Fruit fly (Drosophila melanogaster) whole organism, embryonic: ENCODE measurements around the gene REG.

ENCODE experiments used
- BEAF-32 ChIP-seq: fragments of 200-800 bp; sonication (Bioruptor generic); optimal IDR thresholded peaks from 3 replicates; lab custom pipeline; 2017; ENCODE audit warnings: missing biosample characterization, missing genetic modification characterization, mild to moderate bottlenecking, moderate library complexity, missing genetic modification reagents
- Bdp1 ChIP-seq: fragments of 200-800 bp; sonication (Bioruptor generic); optimal IDR thresholded peaks from 3 replicates; lab custom pipeline; 2016; ENCODE audit warnings: missing biosample characterization, missing genetic modification characterization
- Bteb2 ChIP-seq: fragments of 200-800 bp; sonication (Bioruptor generic); optimal IDR thresholded peaks from 2 replicates; lab custom pipeline; 2016; ENCODE audit warnings: missing biosample characterization, missing genetic modification characterization
- C15 ChIP-seq: fragments of 200-800 bp; sonication (Bioruptor generic); IDR thresholded peaks from 3 replicates; pipeline ENCODE4 v1.3.6; 2022; ENCODE audit warnings: missing biosample characterization, missing genetic modification characterization
- CG10209 ChIP-seq: fragments of 200-800 bp; sonication (Bioruptor generic); optimal IDR thresholded peaks from 3 replicates; lab custom pipeline; 2017; ENCODE audit warnings: missing biosample characterization, mild to moderate bottlenecking, missing genetic modification characterization, missing genetic modification reagents
- CG10267 ChIP-seq: fragments of 200-800 bp; sonication (Bioruptor generic); optimal IDR thresholded peaks from 2 replicates; lab custom pipeline; 2018; ENCODE audit warnings: missing biosample characterization, mild to moderate bottlenecking, missing genetic modification characterization, moderate library complexity
- CG10543 ChIP-seq: fragments of 200-800 bp; sonication (Bioruptor generic); optimal IDR thresholded peaks from 3 replicates; lab custom pipeline; 2017; ENCODE audit warnings: missing biosample characterization, mild to moderate bottlenecking, missing genetic modification characterization, moderate library complexity
- CG11456 ChIP-seq: fragments of 200-800 bp; sonication (Bioruptor generic); IDR thresholded peaks from 3 replicates; pipeline ENCODE4 v1.3.6; 2022; ENCODE audit warnings: missing biosample characterization, missing genetic modification characterization
- CG11560 ChIP-seq: fragments of 200-800 bp; sonication (Bioruptor generic); IDR thresholded peaks from 3 replicates; pipeline ENCODE4 v1.3.6; 2022; ENCODE audit warnings: missing biosample characterization, missing genetic modification characterization
- CG11696 ChIP-seq: fragments of 200-800 bp; sonication (Bioruptor generic); IDR thresholded peaks from 2 replicates; pipeline ENCODE4 v1.3.6; 2022; ENCODE audit warnings: missing biosample characterization, missing genetic modification characterization
- CG12236 ChIP-seq: fragments of 200-800 bp; sonication (Bioruptor generic); optimal IDR thresholded peaks from 2 replicates; lab custom pipeline; 2016; ENCODE audit warnings: missing biosample characterization, missing genetic modification characterization
- CG1233 ChIP-seq: fragments of 200-800 bp; sonication (Bioruptor generic); optimal IDR thresholded peaks from 4 replicates; lab custom pipeline; 2018; ENCODE audit warnings: missing biosample characterization, mild to moderate bottlenecking, missing genetic modification characterization
- CG17186 ChIP-seq: fragments of 200-800 bp; sonication (Bioruptor generic); optimal IDR thresholded peaks from 3 replicates; lab custom pipeline; 2017; ENCODE audit warnings: missing biosample characterization, missing genetic modification reagents, missing genetic modification characterization
- CG1832 ChIP-seq: fragments of 200-800 bp; sonication (Bioruptor generic); optimal IDR thresholded peaks from 2 replicates; lab custom pipeline; 2017; ENCODE audit warnings: missing biosample characterization, mild to moderate bottlenecking, missing genetic modification characterization, inconsistent platforms
- CG18599 ChIP-seq: fragments of 200-800 bp; sonication (Bioruptor generic); optimal IDR thresholded peaks from 3 replicates; lab custom pipeline; 2017; ENCODE audit warnings: missing biosample characterization, missing genetic modification characterization, mild to moderate bottlenecking, moderate library complexity, missing genetic modification reagents
- CG30020 ChIP-seq: fragments of 200-800 bp; optimal IDR thresholded peaks from 2 replicates; lab custom pipeline; 2019; ENCODE audit warnings: missing biosample characterization, mild to moderate bottlenecking, missing genetic modification characterization, moderate library complexity
- CG3163 ChIP-seq: fragments of 200-800 bp; sonication (Bioruptor generic); optimal IDR thresholded peaks from 3 replicates; lab custom pipeline; 2016; ENCODE audit warnings: missing biosample characterization, missing genetic modification characterization
- CG4424 ChIP-seq: fragments of 200-800 bp; sonication (Bioruptor generic); optimal IDR thresholded peaks from 3 replicates; lab custom pipeline; 2016; ENCODE audit warnings: missing biosample characterization, missing genetic modification characterization
- CG6254 ChIP-seq: fragments of 200-800 bp; sonication (Bioruptor generic); optimal IDR thresholded peaks from 3 replicates; lab custom pipeline; 2017; ENCODE audit warnings: mild to moderate bottlenecking, missing biosample characterization, missing genetic modification reagents, missing genetic modification characterization
- CG6654 ChIP-seq: fragments of 200-800 bp; sonication (Bioruptor generic); optimal IDR thresholded peaks from 2 replicates; lab custom pipeline; 2017; ENCODE audit warnings: missing biosample characterization, mild to moderate bottlenecking, missing genetic modification characterization
- CG8765 ChIP-seq: fragments of 200-800 bp; sonication (Bioruptor generic); IDR thresholded peaks from 2 replicates; pipeline ENCODE4 v1.3.6; 2022; ENCODE audit warnings: missing biosample characterization, missing genetic modification characterization
- CG9609 ChIP-seq: fragments of 200-800 bp; sonication (Bioruptor generic); optimal IDR thresholded peaks from 3 replicates; lab custom pipeline; 2016; ENCODE audit warnings: missing biosample characterization, missing genetic modification characterization
- Ets97D ChIP-seq: fragments of 200-800 bp; sonication (Bioruptor generic); optimal IDR thresholded peaks from 3 replicates; lab custom pipeline; 2016; ENCODE audit warnings: missing biosample characterization, missing genetic modification characterization
- HLH4C ChIP-seq: fragments of 200-800 bp; sonication (Bioruptor generic); IDR thresholded peaks from 3 replicates; pipeline ENCODE4 v1.3.6; 2022; ENCODE audit warnings: missing biosample characterization, missing genetic modification characterization; ENCODE audit not compliant: partially characterized antibody
- Hr51 ChIP-seq, 2 experiments: fragments of 200-800 bp; sonication (Bioruptor generic); optimal IDR thresholded peaks; 2 replicates in 1 of 2; 3 replicates in 1 of 2; lab custom pipeline; 2016 to 2018; ENCODE audit warnings: missing biosample characterization in 2 of 2, missing genetic modification characterization in 2 of 2, mild to moderate bottlenecking in 1 of 2, moderate library complexity in 1 of 2
- Kr ChIP-seq: fragments of 200-800 bp; sonication (Bioruptor generic); optimal IDR thresholded peaks from 2 replicates; lab custom pipeline; 2017; ENCODE audit warnings: missing biosample characterization, mild to moderate bottlenecking, missing genetic modification characterization
- MESR4 ChIP-seq: fragments of 200-800 bp; sonication (Bioruptor generic); optimal IDR thresholded peaks from 2 replicates; lab custom pipeline; 2018; ENCODE audit warnings: missing biosample characterization, mild to moderate bottlenecking, missing genetic modification characterization, moderate library complexity
- Pdp1 ChIP-seq, 2 experiments: fragments of 200-800 bp; sonication (Bioruptor generic); optimal IDR thresholded peaks; 3 replicates each; lab custom pipeline; 2016; ENCODE audit warnings: missing biosample characterization in 2 of 2, missing genetic modification characterization in 2 of 2, mild to moderate bottlenecking in 1 of 2, moderate library complexity in 1 of 2
- Scr ChIP-seq: fragments of 200-800 bp; sonication (Bioruptor generic); IDR thresholded peaks from 2 replicates; pipeline ENCODE4 v1.3.6; 2022; ENCODE audit warnings: missing biosample characterization, missing genetic modification characterization; ENCODE audit not compliant: partially characterized antibody
- Six4 ChIP-seq: fragments of 200-800 bp; sonication (Bioruptor generic); optimal IDR thresholded peaks from 2 replicates; lab custom pipeline; 2016; ENCODE audit warnings: missing biosample characterization, missing genetic modification characterization
- ab ChIP-seq: fragments of 200-800 bp; sonication (Bioruptor generic); optimal IDR thresholded peaks from 2 replicates; lab custom pipeline; 2016; ENCODE audit warnings: missing biosample characterization, missing genetic modification characterization
- ase ChIP-seq: fragments of 200-800 bp; sonication (Bioruptor generic); IDR thresholded peaks from 3 replicates; pipeline ENCODE4 v1.3.6; 2022; ENCODE audit warnings: missing biosample characterization, missing genetic modification characterization
- ato ChIP-seq: fragments of 200-800 bp; sonication (Bioruptor generic); IDR thresholded peaks from 2 replicates; pipeline ENCODE4 v1.3.6; 2022; ENCODE audit warnings: missing biosample characterization, missing genetic modification characterization; ENCODE audit not compliant: partially characterized antibody
- btn ChIP-seq: fragments of 200-800 bp; sonication (Bioruptor generic); optimal IDR thresholded peaks from 2 replicates; lab custom pipeline; 2016; ENCODE audit warnings: missing biosample characterization, missing genetic modification characterization
- cas ChIP-seq: fragments of 200-800 bp; sonication (Bioruptor generic); IDR thresholded peaks from 2 replicates; pipeline ENCODE4 v1.3.6; 2022; ENCODE audit warnings: missing biosample characterization, missing genetic modification characterization
- en ChIP-seq: fragments of 200-800 bp; sonication (Bioruptor generic); optimal IDR thresholded peaks from 2 replicates; lab custom pipeline; 2016; ENCODE audit warnings: missing biosample characterization, missing genetic modification characterization
- esg ChIP-seq: fragments of 200-800 bp; sonication (Bioruptor generic); conservative IDR thresholded peaks from 2 replicates; pipeline ENCODE4 v1.3.6; 2022; ENCODE audit warnings: missing biosample characterization, missing genetic modification characterization
- gsb ChIP-seq: fragments of 200-800 bp; sonication (Bioruptor generic); IDR thresholded peaks from 2 replicates; pipeline ENCODE4 v1.3.6; 2022; ENCODE audit warnings: missing biosample characterization, missing genetic modification characterization
- gsb-n ChIP-seq: fragments of 200-800 bp; sonication (Bioruptor generic); optimal IDR thresholded peaks from 3 replicates; lab custom pipeline; 2018; ENCODE audit warnings: missing biosample characterization, mild to moderate bottlenecking, missing genetic modification characterization
- ind ChIP-seq: fragments of 200-800 bp; sonication (Bioruptor generic); optimal IDR thresholded peaks from 3 replicates; lab custom pipeline; 2016; ENCODE audit warnings: missing biosample characterization, missing genetic modification characterization
- inv ChIP-seq: fragments of 200-800 bp; sonication (Bioruptor generic); IDR thresholded peaks from 2 replicates; pipeline ENCODE4 v1.3.6; 2022; ENCODE audit warnings: missing biosample characterization, missing genetic modification characterization; ENCODE audit not compliant: partially characterized antibody
- sisA ChIP-seq: fragments of 200-800 bp; sonication (Bioruptor generic); IDR thresholded peaks from 2 replicates; pipeline ENCODE4 v1.3.6; 2022; ENCODE audit warnings: missing biosample characterization, missing genetic modification characterization
- vvl ChIP-seq: fragments of 200-800 bp; sonication (Bioruptor generic); IDR thresholded peaks from 2 replicates; pipeline ENCODE4 v1.3.6; 2022; ENCODE audit warnings: missing biosample characterization, missing genetic modification characterization
- wek ChIP-seq: fragments of 200-800 bp; sonication (Bioruptor generic); optimal IDR thresholded peaks from 3 replicates; lab custom pipeline; 2018; ENCODE audit warnings: missing biosample characterization, mild to moderate bottlenecking, missing genetic modification characterization, moderate library complexity
- zen2 ChIP-seq: fragments of 200-800 bp; sonication (Bioruptor generic); IDR thresholded peaks from 3 replicates; pipeline ENCODE4 v1.3.6; 2022; ENCODE audit warnings: missing biosample characterization, missing genetic modification characterization; ENCODE audit not compliant: partially characterized antibody

REG gene

dm6 chrX:13232406-13233195 is 20.5 kb downstream of the REG start (continued):
- TF ChIP-seq ab (GFP tag; lab: Kevin White, UChicago) (peak; percentile 66), gsb-n (peak; percentile 7), inv (GFP tag; lab: Robert Waterston, UW) (no peak), CG11696 (peak; percentile 59), MESR4 (GFP tag; lab: Kevin White, UChicago) (no peak), CG11456 (GFP tag; lab: Robert Waterston, UW) (peak; percentile 55; the same call in 2 of the 3 replicates), C15 (GFP tag; lab: Robert Waterston, UW) (0 out of 3 replicates have a peak, but pooled peaks have one; percentile 47), Kr (GFP tag; lab: Kevin White, UChicago) (no peak), CG8765 (GFP tag; lab: Robert Waterston, UW) (peak; percentile 36; the same call in 1 of the 2 replicates), Hr51 (GFP tag; optimal IDR thresholded peaks at IDR 0.05; lab: Kevin White, UChicago) (peak; percentile 49 to 77), CG1233 (GFP tag; lab: Kevin White, UChicago) (peak; percentile 44), Ets97D (GFP tag; lab: Kevin White, UChicago) (peak; percentile 31), CG11560 (tag; lab: Robert Waterston, UW) (no peak; the same call in 2 of the 3 replicates), Bdp1 (GFP tag; lab: Kevin White, UChicago) (peak; percentile 26), ind (GFP tag; lab: Kevin White, UChicago) (peak; percentile 75), esg (peak; percentile 77), cas (GFP tag; lab: Robert Waterston, UW) (0 out of 2 replicates have a peak, but pooled peaks have one; percentile 12), CG4424 (GFP tag; lab: Kevin White, UChicago) (peak; percentile 80), CG3163 (GFP tag; lab: Kevin White, UChicago) (peak; percentile 35)

- peak; percentile 73 for TF ChIP-seq CG18599
- peak; percentile 95 for TF ChIP-seq vvl
- peak; percentile 68 for TF ChIP-seq ase
- peak; percentile 68 for TF ChIP-seq CG30020
- peak; percentile 86 to 88 for TF ChIP-seq Pdp1 (GFP tag; optimal IDR thresholded peaks at IDR 0.05; lab: Kevin White, UChicago)
- peak; percentile 62 for TF ChIP-seq CG12236 (GFP tag; lab: Kevin White, UChicago)
- peak; percentile 91 for TF ChIP-seq gsb-n
- TF ChIP-seq Bteb2 (GFP tag; lab: Kevin White, UChicago): peak; percentile 74
- TF ChIP-seq CG9609 (GFP tag; lab: Kevin White, UChicago): peak; percentile 53
- TF ChIP-seq wek (GFP tag; lab: Kevin White, UChicago): peak; percentile 18
- TF ChIP-seq CG6654: peak; percentile 48
- TF ChIP-seq CG10209: peak; percentile 85
- TF ChIP-seq gsb (GFP tag; lab: Robert Waterston, UW): no peak
- no peak for TF ChIP-seq HLH4C (GFP tag; lab: Robert Waterston, UW)
- no peak for TF ChIP-seq BEAF-32 (GFP tag; lab: Kevin White, UChicago)
- TF ChIP-seq zen2 (GFP tag; lab: Robert Waterston, UW): no peak
- peak; percentile 16 for TF ChIP-seq CG17186
- peak; percentile 79 for TF ChIP-seq Six4 (GFP tag; lab: Kevin White, UChicago)
- peak; percentile 78 for TF ChIP-seq CG6254 (GFP tag; lab: Kevin White, UChicago)
- TF ChIP-seq Scr (GFP tag; lab: Robert Waterston, UW): no peak
- no peak for TF ChIP-seq ato (GFP tag; lab: Robert Waterston, UW)
- peak; percentile 37 for TF ChIP-seq en
- TF ChIP-seq CG10267: peak; percentile 87
- TF ChIP-seq CG1832: peak; percentile 84
- peak; percentile 44 for TF ChIP-seq btn
- peak; percentile 78 for TF ChIP-seq sisA (GFP tag; lab: Robert Waterston, UW)
- no peak for TF ChIP-seq CG10543 (GFP tag; lab: Kevin White, UChicago)
Observed at dm6 chrX:13233811-13234737, 21.9 kb downstream of the REG start.
